Fruit fly (Drosophila melanogaster) whole organism, embryonic: ENCODE measurements around the gene CG4218.

Experiments used
- Atf6 ChIP-seq: fragments of 200-800 bp; sonication (Bioruptor generic); IDR thresholded peaks from 2 replicates; pipeline ENCODE4 v1.3.6; 2022; ENCODE audit warnings: missing biosample characterization, missing genetic modification characterization
- Bdp1 ChIP-seq: fragments of 200-800 bp; sonication (Bioruptor generic); optimal IDR thresholded peaks from 3 replicates; lab custom pipeline; 2016; ENCODE audit warnings: missing biosample characterization, missing genetic modification characterization
- CG1024 ChIP-seq: fragments of 200-800 bp; sonication (Bioruptor generic); IDR thresholded peaks from 2 replicates; pipeline ENCODE4 v1.3.6; 2022; ENCODE audit warnings: missing biosample characterization, missing genetic modification characterization
- CG12942 ChIP-seq: fragments of 200-800 bp; sonication (Bioruptor generic); optimal IDR thresholded peaks from 3 replicates; lab custom pipeline; 2016; ENCODE audit warnings: missing biosample characterization, missing genetic modification characterization
- CG13123 ChIP-seq: fragments of 200-800 bp; sonication (Bioruptor generic); optimal IDR thresholded peaks from 2 replicates; lab custom pipeline; 2016; ENCODE audit warnings: missing biosample characterization, missing genetic modification characterization
- CG1602 ChIP-seq: fragments of 200-800 bp; sonication (Bioruptor generic); optimal IDR thresholded peaks from 3 replicates; lab custom pipeline; 2016; ENCODE audit warnings: missing biosample characterization, missing genetic modification characterization
- CG1647 ChIP-seq: fragments of 200-800 bp; sonication (Bioruptor generic); optimal IDR thresholded peaks from 3 replicates; lab custom pipeline; 2016; ENCODE audit warnings: missing biosample characterization, missing genetic modification characterization
- CG17186 ChIP-seq: fragments of 200-800 bp; sonication (Bioruptor generic); optimal IDR thresholded peaks from 3 replicates; lab custom pipeline; 2017; ENCODE audit warnings: missing biosample characterization, missing genetic modification reagents, missing genetic modification characterization
- CG1792 ChIP-seq: fragments of 200-800 bp; sonication (Bioruptor generic); optimal IDR thresholded peaks from 2 replicates; lab custom pipeline; 2016; ENCODE audit warnings: missing biosample characterization, missing genetic modification characterization
- CG18599 ChIP-seq: fragments of 200-800 bp; sonication (Bioruptor generic); optimal IDR thresholded peaks from 3 replicates; lab custom pipeline; 2017; ENCODE audit warnings: missing biosample characterization, missing genetic modification characterization, mild to moderate bottlenecking, moderate library complexity, missing genetic modification reagents
- CG18764 ChIP-seq: fragments of 200-800 bp; sonication (Bioruptor generic); optimal IDR thresholded peaks from 3 replicates; lab custom pipeline; 2016; ENCODE audit warnings: missing biosample characterization, missing genetic modification characterization
- CG3163 ChIP-seq: fragments of 200-800 bp; sonication (Bioruptor generic); optimal IDR thresholded peaks from 3 replicates; lab custom pipeline; 2016; ENCODE audit warnings: missing biosample characterization, missing genetic modification characterization
- CG32532 ChIP-seq: fragments of 200-800 bp; sonication (Bioruptor generic); IDR thresholded peaks from 2 replicates; pipeline ENCODE4 v1.3.6; 2022; ENCODE audit warnings: missing biosample characterization, missing genetic modification characterization
- CG4282 ChIP-seq: fragments of 200-800 bp; sonication (Bioruptor generic); optimal IDR thresholded peaks from 2 replicates; lab custom pipeline; 2016; ENCODE audit warnings: missing biosample characterization, missing genetic modification characterization
- CG6175 ChIP-seq: fragments of 200-800 bp; sonication (Bioruptor generic); IDR thresholded peaks from 3 replicates; pipeline ENCODE4 v1.3.6; 2022; ENCODE audit warnings: missing biosample characterization, missing genetic modification characterization
- CG6791 ChIP-seq: fragments of 200-800 bp; sonication (Bioruptor generic); IDR thresholded peaks from 3 replicates; pipeline ENCODE4 v1.3.6; 2022; ENCODE audit warnings: missing biosample characterization, missing genetic modification characterization; ENCODE audit not compliant: partially characterized antibody
- CG6854 ChIP-seq: fragments of 200-800 bp; sonication (Bioruptor generic); optimal IDR thresholded peaks from 3 replicates; lab custom pipeline; 2017; ENCODE audit warnings: missing biosample characterization, mild to moderate bottlenecking, missing genetic modification characterization
- Dp ChIP-seq: fragments of 200-800 bp; sonication (Bioruptor generic); optimal IDR thresholded peaks from 2 replicates; lab custom pipeline; 2018; ENCODE audit warnings: missing biosample characterization, mild to moderate bottlenecking, missing genetic modification characterization, moderate library complexity
- Drgx ChIP-seq: fragments of 200-800 bp; sonication (Bioruptor generic); IDR thresholded peaks from 2 replicates; pipeline ENCODE4 v1.3.6; 2022; ENCODE audit warnings: missing biosample characterization, missing genetic modification characterization
- HHEX ChIP-seq: fragments of 200-800 bp; sonication (Bioruptor generic); optimal IDR thresholded peaks from 3 replicates; lab custom pipeline; 2017; ENCODE audit warnings: missing biosample characterization, mild to moderate bottlenecking, missing genetic modification characterization, missing genetic modification reagents
- Hey ChIP-seq: fragments of 200-800 bp; sonication (Bioruptor generic); optimal IDR thresholded peaks from 3 replicates; lab custom pipeline; 2018; ENCODE audit warnings: missing biosample characterization, mild to moderate bottlenecking, missing genetic modification characterization
- HmgD ChIP-seq: fragments of 200-800 bp; sonication (Bioruptor generic); optimal IDR thresholded peaks from 3 replicates; lab custom pipeline; 2016; ENCODE audit warnings: missing biosample characterization, missing genetic modification characterization
- Lhr ChIP-seq: fragments of 200-800 bp; sonication (Bioruptor generic); optimal IDR thresholded peaks from 3 replicates; lab custom pipeline; 2017; ENCODE audit warnings: mild to moderate bottlenecking, missing biosample characterization, missing genetic modification reagents, missing genetic modification characterization
- MBD-R2 ChIP-seq: fragments of 200-800 bp; sonication (Bioruptor generic); IDR thresholded peaks from 2 replicates; pipeline ENCODE4 v1.3.6; 2022; ENCODE audit warnings: missing biosample characterization, missing genetic modification characterization
- NfI ChIP-seq: fragments of 200-800 bp; sonication (Bioruptor generic); optimal IDR thresholded peaks from 3 replicates; lab custom pipeline; 2018; ENCODE audit warnings: missing biosample characterization, mild to moderate bottlenecking, missing genetic modification characterization, moderate library complexity
- Ptx1 ChIP-seq: fragments of 200-800 bp; sonication (Bioruptor generic); IDR thresholded peaks from 2 replicates; pipeline ENCODE4 v1.3.6; 2022; ENCODE audit warnings: missing biosample characterization, missing genetic modification characterization
- Ravus ChIP-seq: fragments of 200-800 bp; sonication (Bioruptor generic); IDR thresholded peaks from 2 replicates; pipeline ENCODE4 v1.3.6; 2022; ENCODE audit warnings: missing biosample characterization, missing genetic modification characterization
- Ssrp ChIP-seq: fragments of 200-800 bp; sonication (Bioruptor generic); optimal IDR thresholded peaks from 2 replicates; lab custom pipeline; 2018; ENCODE audit warnings: missing biosample characterization, mild to moderate bottlenecking, missing genetic modification characterization, moderate library complexity
- ac ChIP-seq: fragments of 200-800 bp; sonication (Bioruptor generic); optimal IDR thresholded peaks from 3 replicates; lab custom pipeline; 2017; ENCODE audit warnings: missing biosample characterization, mild to moderate bottlenecking, missing genetic modification characterization
- bbx ChIP-seq: fragments of 200-800 bp; sonication (Bioruptor generic); IDR thresholded peaks from 2 replicates; pipeline ENCODE4 v1.3.6; 2022; ENCODE audit warnings: missing biosample characterization, missing genetic modification characterization; ENCODE audit not compliant: partially characterized antibody
- bigmax ChIP-seq: fragments of 200-800 bp; sonication (Bioruptor generic); optimal IDR thresholded peaks from 2 replicates; lab custom pipeline; 2018; ENCODE audit warnings: missing biosample characterization, mild to moderate bottlenecking, missing genetic modification characterization
- cas ChIP-seq: fragments of 200-800 bp; sonication (Bioruptor generic); IDR thresholded peaks from 2 replicates; pipeline ENCODE4 v1.3.6; 2022; ENCODE audit warnings: missing biosample characterization, missing genetic modification characterization
- da ChIP-seq: fragments of 200-800 bp; sonication (Bioruptor generic); optimal IDR thresholded peaks from 2 replicates; lab custom pipeline; 2016; ENCODE audit warnings: missing biosample characterization, missing genetic modification characterization
- dmrt99B ChIP-seq: fragments of 200-800 bp; sonication (Bioruptor generic); optimal IDR thresholded peaks from 2 replicates; lab custom pipeline; 2018; ENCODE audit warnings: missing biosample characterization, mild to moderate bottlenecking, missing genetic modification characterization, moderate library complexity
- dpn ChIP-seq, 2 experiments: fragments of 200-800 bp; sonication (Bioruptor generic); optimal IDR thresholded peaks; 3 replicates each; lab custom pipeline; 2016; ENCODE audit warnings: missing biosample characterization in 2 of 2, missing genetic modification characterization in 2 of 2
- fd96Cb ChIP-seq: fragments of 200-800 bp; sonication (Bioruptor generic); optimal IDR thresholded peaks from 2 replicates; lab custom pipeline; 2018; ENCODE audit warnings: missing biosample characterization, mild to moderate bottlenecking, missing genetic modification characterization, moderate library complexity
- gro ChIP-seq: fragments of 200-800 bp; sonication (Bioruptor generic); optimal IDR thresholded peaks from 2 replicates; lab custom pipeline; 2016; ENCODE audit warnings: missing biosample characterization, missing genetic modification characterization
- ind ChIP-seq: fragments of 200-800 bp; sonication (Bioruptor generic); optimal IDR thresholded peaks from 3 replicates; lab custom pipeline; 2016; ENCODE audit warnings: missing biosample characterization, missing genetic modification characterization
- ken ChIP-seq: fragments of 200-800 bp; sonication (Bioruptor generic); IDR thresholded peaks from 3 replicates; pipeline ENCODE4 v1.3.6; 2022; ENCODE audit warnings: missing biosample characterization, missing genetic modification characterization
- kni ChIP-seq: fragments of 200-800 bp; sonication (Bioruptor generic); optimal IDR thresholded peaks from 3 replicates; lab custom pipeline; 2017; ENCODE audit warnings: mild to moderate bottlenecking, missing biosample characterization, missing genetic modification reagents, missing genetic modification characterization
- onecut ChIP-seq: fragments of 200-800 bp; sonication (Bioruptor generic); IDR thresholded peaks from 2 replicates; pipeline ENCODE4 v1.3.6; 2022; ENCODE audit warnings: missing biosample characterization, missing genetic modification characterization
- run ChIP-seq: fragments of 200-800 bp; sonication (Bioruptor generic); optimal IDR thresholded peaks from 3 replicates; lab custom pipeline; 2018; ENCODE audit warnings: missing biosample characterization, mild to moderate bottlenecking, missing genetic modification characterization
- scrt ChIP-seq: fragments of 200-800 bp; sonication (Bioruptor generic); optimal IDR thresholded peaks from 2 replicates; lab custom pipeline; 2018; ENCODE audit warnings: missing biosample characterization, mild to moderate bottlenecking, missing genetic modification characterization, moderate library complexity
- slbo ChIP-seq: fragments of 200-800 bp; sonication (Bioruptor generic); IDR thresholded peaks from 2 replicates; pipeline ENCODE4 v1.3.6; 2022; ENCODE audit warnings: missing biosample characterization, missing genetic modification characterization
- stc ChIP-seq: fragments of 200-800 bp; sonication (Bioruptor generic); IDR thresholded peaks from 2 replicates; pipeline ENCODE4 v1.3.6; 2022; ENCODE audit warnings: missing biosample characterization, missing genetic modification characterization
- tgo ChIP-seq: fragments of 200-800 bp; sonication (Bioruptor generic); IDR thresholded peaks from 3 replicates; pipeline ENCODE4 v1.3.6; 2022; ENCODE audit warnings: missing biosample characterization, missing genetic modification characterization
- unpg ChIP-seq: fragments of 200-800 bp; sonication (Bioruptor generic); optimal IDR thresholded peaks from 3 replicates; lab custom pipeline; 2018; ENCODE audit warnings: missing biosample characterization, mild to moderate bottlenecking, missing genetic modification characterization, moderate library complexity
- vfl ChIP-seq: fragments of 200-800 bp; sonication (Bioruptor generic); optimal IDR thresholded peaks from 2 replicates; lab custom pipeline; 2016; ENCODE audit warnings: missing biosample characterization, missing genetic modification characterization
- zfh1 ChIP-seq: fragments of 200-800 bp; sonication (Bioruptor generic); IDR thresholded peaks from 3 replicates; pipeline ENCODE4 v1.3.6; 2022; ENCODE audit warnings: missing biosample characterization, missing genetic modification characterization

Gene CG4218

DNA sequence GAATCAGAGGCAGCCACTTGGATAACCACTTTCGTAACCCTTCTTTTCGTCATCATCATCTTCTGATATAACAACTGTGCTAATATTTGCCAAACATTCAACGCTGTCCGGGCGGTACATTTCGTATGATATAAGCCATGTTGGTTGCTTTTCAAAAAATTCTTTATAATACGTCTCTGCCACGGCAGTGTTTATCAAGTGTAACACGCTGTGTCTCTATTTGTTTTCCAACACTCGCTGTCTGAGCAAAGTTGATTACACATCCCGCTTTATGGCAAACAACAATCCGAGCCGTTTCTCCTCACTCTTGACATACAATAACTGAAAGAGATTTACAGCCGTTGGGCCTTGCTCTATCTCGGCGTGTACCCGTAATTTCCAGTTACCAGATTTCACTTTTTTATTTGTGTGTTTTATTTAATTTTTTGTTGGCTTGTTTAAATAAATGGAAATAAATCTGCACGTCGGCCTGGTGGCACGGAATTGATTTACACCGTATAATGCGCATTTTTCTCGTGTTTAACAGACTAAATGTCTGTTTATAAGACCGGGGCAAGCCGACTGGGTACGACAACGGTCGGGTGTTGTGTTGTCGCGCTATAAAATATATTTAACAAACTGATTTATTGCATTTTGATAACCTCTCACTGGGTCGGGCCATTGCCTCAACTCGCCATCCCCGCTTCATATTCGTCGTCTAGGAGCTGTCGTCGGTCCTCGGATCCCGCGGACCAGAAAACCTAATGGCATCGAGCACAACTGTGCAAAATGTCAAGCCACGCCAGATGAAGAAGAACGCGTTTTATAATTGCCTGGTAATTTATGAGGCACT is 43.7 kb downstream of the CG4218 start (continued):
- TF ChIP-seq CG4282 (peak; percentile 85), zfh1 (peak; percentile 90), CG1792 (peak; percentile 82), onecut (GFP tag; lab: Robert Waterston, UW) (peak; percentile 80), ac (peak; percentile 97), Bdp1 (GFP tag; lab: Kevin White, UChicago) (peak; percentile 89), CG12942 (GFP tag; lab: Kevin White, UChicago) (peak; percentile 87), HmgD (GFP tag; lab: Kevin White, UChicago) (peak; percentile 63), slbo (peak; percentile 49), bbx (GFP tag; lab: Robert Waterston, UW) (no peak), gro (GFP tag; lab: Kevin White, UChicago) (peak; percentile 48), da (GFP tag; lab: Kevin White, UChicago) (peak; percentile 92), CG3163 (peak; percentile 80), HHEX (GFP tag; lab: Kevin White, UChicago) (peak; percentile 94), kni (GFP tag; lab: Kevin White, UChicago) (peak; percentile 89), tgo (GFP tag; lab: Robert Waterston, UW) (peak; percentile 57; the same call in 2 of the 3 replicates), Atf6 (GFP tag; lab: Robert Waterston, UW) (peak; percentile 89), ken (GFP tag; lab: Robert Waterston, UW) (peak; percentile 68; the same call in 2 of the 3 replicates), CG1647 (GFP tag; lab: Kevin White, UChicago) (peak; percentile 76), stc (GFP tag; lab: Robert Waterston, UW) (peak; percentile 81), CG13123 (GFP tag; lab: Kevin White, UChicago) (peak; percentile 90), CG1602 (GFP tag; lab: Kevin White, UChicago) (peak; percentile 79), CG17186 (GFP tag; lab: Kevin White, UChicago) (peak; percentile 66), run (peak; percentile 60), MBD-R2 (peak; percentile 46; the same call in 1 of the 2 replicates), Dp (GFP tag; lab: Kevin White, UChicago) (peak; percentile 3), Drgx (peak; percentile 42), Ssrp (tag; lab: Kevin White, UChicago) (peak; percentile 37), CG6791 (GFP tag; lab: Robert Waterston, UW) (no peak), dmrt99B (tag; lab: Kevin White, UChicago) (peak; percentile 81), cas (peak; percentile 41; the same call in 1 of the 2 replicates), Lhr (GFP tag; lab: Kevin White, UChicago) (peak; percentile 84), ind (GFP tag; lab: Kevin White, UChicago) (peak; percentile 56), Ptx1 (GFP tag; lab: Robert Waterston, UW) (peak; percentile 52; the same call in 1 of the 2 replicates), dpn (GFP tag; optimal IDR thresholded peaks at IDR 0.05; lab: Kevin White, UChicago) (peak; percentile 78 to 84), fd96Cb (tag; lab: Kevin White, UChicago) (peak; percentile 57), Hey (peak; percentile 82), vfl (GFP tag; lab: Kevin White, UChicago) (no peak), CG1024 (peak; percentile 69), unpg (GFP tag; lab: Kevin White, UChicago) (peak; percentile 83), scrt (GFP tag; lab: Kevin White, UChicago) (peak; percentile 81), NfI (GFP tag; lab: Kevin White, UChicago) (peak; percentile 78), bigmax (GFP tag; lab: Kevin White, UChicago) (peak; percentile 63), CG32532 (GFP tag; lab: Robert Waterston, UW) (peak; percentile 47; the same call in 1 of the 2 replicates), CG6175 (GFP tag; lab: Robert Waterston, UW) (peak; percentile 62; the same call in 2 of the 3 replicates), Ravus (GFP tag; lab: Robert Waterston, UW) (no peak), CG6854 (GFP tag; lab: Kevin White, UChicago) (peak; percentile 79), CG18764 (GFP tag; lab: Kevin White, UChicago) (peak; percentile 86), CG18599 (GFP tag; lab: Kevin White, UChicago) (peak; percentile 94)
